Fruit fly (Drosophila melanogaster) whole organism, wandering third instar larva: ENCODE measurements around the gene CG3191.

Source experiments
- Abd-B ChIP-seq: fragments of >200 bp; optimal IDR thresholded peaks from 2 replicates; lab custom pipeline; 2017; ENCODE audit warnings: missing biosample characterization, missing genetic modification characterization
- CG9705 ChIP-seq: fragments of 200-800 bp; sonication (Bioruptor generic); optimal IDR thresholded peaks from 2 replicates; lab custom pipeline; 2018; ENCODE audit warnings: missing biosample characterization, mild to moderate bottlenecking, missing genetic modification characterization
- Hr78 ChIP-seq: fragments of >200 bp; optimal IDR thresholded peaks from 2 replicates; lab custom pipeline; 2017; ENCODE audit warnings: missing biosample characterization, missing genetic modification characterization
- Jra ChIP-seq: sonication (Bioruptor generic); optimal IDR thresholded peaks from 2 replicates; lab custom pipeline; 2016; ENCODE audit warnings: missing biosample characterization, missing genetic modification characterization
- N ChIP-seq: fragments of >200 bp; optimal IDR thresholded peaks from 2 replicates; lab custom pipeline; 2018; ENCODE audit warnings: missing biosample characterization, missing external identifiers, missing genetic modification characterization
- OdsH ChIP-seq: fragments of 200-800 bp; sonication (Bioruptor generic); optimal IDR thresholded peaks from 2 replicates; lab custom pipeline; 2016; ENCODE audit warnings: missing biosample characterization, mild to moderate bottlenecking, missing genetic modification characterization
- Vsx2 ChIP-seq: fragments of 200-300, 225-300 bp; sonication (Bioruptor generic); optimal IDR thresholded peaks from 2 replicates; lab custom pipeline; 2018; ENCODE audit warnings: missing biosample characterization, missing genetic modification characterization; ENCODE audit not compliant: partially characterized antibody
- ey ChIP-seq: fragments of 200-800 bp; sonication (Bioruptor generic); optimal IDR thresholded peaks from 2 replicates; lab custom pipeline; 2016; ENCODE audit warnings: missing biosample characterization, missing genetic modification characterization
- h ChIP-seq: fragments of 200-800 bp; sonication (Bioruptor generic); optimal IDR thresholded peaks from 3 replicates; lab custom pipeline; 2016; ENCODE audit warnings: missing biosample characterization, mild to moderate bottlenecking, missing genetic modification characterization
- jim ChIP-seq: fragments of 175-275, 200-325 bp; sonication (Bioruptor generic); optimal IDR thresholded peaks from 2 replicates; lab custom pipeline; 2016; ENCODE audit warnings: missing biosample characterization, mild to moderate bottlenecking, missing genetic modification characterization

DNA sequence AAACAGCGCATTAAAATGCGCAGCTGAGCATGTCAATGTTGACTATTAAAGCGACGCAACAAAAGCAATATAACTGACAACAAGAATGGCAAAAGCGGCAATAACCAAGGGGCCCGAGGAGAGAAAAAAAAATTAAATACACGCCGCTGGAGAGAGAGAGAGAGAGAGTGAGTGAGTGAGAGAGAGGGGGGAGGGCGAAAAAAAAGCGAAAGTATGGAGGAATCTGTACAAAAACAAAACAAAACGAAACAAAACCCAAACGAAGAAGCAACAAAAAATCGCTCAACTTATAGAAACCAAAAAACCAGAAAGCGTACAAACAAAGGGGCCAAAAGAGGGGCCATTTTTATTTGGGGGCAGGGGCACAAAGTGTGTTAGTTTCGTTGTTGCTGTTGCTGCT is 31.7 kb upstream of the CG3191 start:
- TF ChIP-seq ey (GFP tag; lab: Kevin White, UChicago), result no peak
- TF ChIP-seq N (GFP tag; lab: Kevin White, UChicago), result no peak
- TF ChIP-seq h (GFP tag; lab: Kevin White, UChicago), result no peak
- TF ChIP-seq Hr78 (GFP tag; lab: Kevin White, UChicago), result no peak
- no peak for TF ChIP-seq CG9705 (GFP tag; lab: Kevin White, UChicago)
- TF ChIP-seq Abd-B (GFP tag; lab: Kevin White, UChicago), result no peak
- no peak for TF ChIP-seq Jra (GFP tag; lab: Kevin White, UChicago)
- TF ChIP-seq Vsx2, result no peak
- TF ChIP-seq OdsH (GFP tag; lab: Kevin White, UChicago), result no peak
- no peak for TF ChIP-seq jim
